Worm (Caenorhabditis elegans): Measurements from ENCODE around the gene C15H11.1.

DNA sequence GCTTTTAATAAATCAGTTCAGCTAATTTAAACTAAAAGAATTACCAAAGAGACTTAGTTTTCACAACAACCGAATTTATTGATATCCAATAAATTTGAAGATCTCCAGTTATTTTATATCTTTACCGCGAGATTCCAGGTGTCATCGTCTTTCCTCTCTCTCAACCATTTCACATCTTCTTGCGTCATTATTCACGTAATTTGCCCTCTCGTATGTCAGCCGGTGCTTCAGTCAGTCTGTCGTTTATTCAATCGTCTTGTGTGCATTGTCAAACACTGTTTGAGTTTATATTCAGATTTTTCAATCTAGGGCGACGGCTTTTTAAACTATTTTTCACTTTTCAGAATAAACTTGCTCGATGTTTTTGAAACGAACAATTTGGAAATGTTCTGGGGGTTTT is 43.8 kb downstream of the C15H11.1 start:
- TF ChIP-seq nhr-12 (tag; optimal IDR thresholded peaks at IDR 0.05) (no peak), nhr-76 (tag; optimal IDR thresholded peaks at IDR 0.05) (no peak), pha-4 (tag; optimal IDR thresholded peaks at IDR 0.05) (no peak)
